Worm (Caenorhabditis elegans) whole organism, L4/young adult: ENCODE measurements around the gene sdz-38.
"Not testable (repeated sequence)": the region's sequence is repeated elsewhere in the genome, so short reads cannot be mapped to it uniquely, and the experiment has no call there.

Experiments used
- W03F9.2 ChIP-seq: fragments of 150-350 bp; optimal IDR thresholded peaks from 2 replicates; lab custom pipeline; 2014; ENCODE audit warnings: missing biosample characterization, missing genetic modification characterization
- dao-5 ChIP-seq: sonication (generic microtip); optimal IDR thresholded peaks from 2 replicates; lab custom pipeline; 2016; ENCODE audit warnings: missing genotype, missing genetic modification characterization, moderate library complexity, missing compliant biosample characterization
- him-1 ChIP-seq: sonication (generic microtip); optimal IDR thresholded peaks from 2 replicates; lab custom pipeline; 2016; ENCODE audit warnings: missing genotype, missing genetic modification reagents, missing genetic modification characterization, missing compliant biosample characterization

sdz-38 gene

DNA sequence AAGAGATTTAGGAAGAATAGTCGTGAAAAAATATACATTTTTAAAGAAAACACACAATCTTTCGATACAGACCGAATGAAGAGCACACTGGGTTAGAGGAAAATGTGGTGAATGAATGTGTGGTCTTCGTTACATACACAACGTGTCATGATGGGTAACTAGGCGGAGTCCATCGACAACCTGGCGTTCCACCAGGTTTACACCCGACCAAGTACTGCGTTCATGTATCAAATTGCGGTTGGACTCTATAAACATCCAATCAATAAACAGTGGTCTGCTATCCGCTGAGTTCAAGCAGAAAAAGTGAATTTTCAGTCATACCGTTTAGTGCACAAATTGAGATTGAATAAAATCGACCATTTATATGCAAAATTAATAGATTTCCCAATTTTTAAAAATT is at the start of gene sdz-38:
TSS of gene sdz-38 (minus strand) at position 101 of the 400 bp plus-strand sequence.
- TF ChIP-seq W03F9.2 (tag; lab: Kevin White, UChicago) (no peak), dao-5 (no peak), him-1 (tag; lab: Kevin White, UChicago) (no peak)

DNA sequence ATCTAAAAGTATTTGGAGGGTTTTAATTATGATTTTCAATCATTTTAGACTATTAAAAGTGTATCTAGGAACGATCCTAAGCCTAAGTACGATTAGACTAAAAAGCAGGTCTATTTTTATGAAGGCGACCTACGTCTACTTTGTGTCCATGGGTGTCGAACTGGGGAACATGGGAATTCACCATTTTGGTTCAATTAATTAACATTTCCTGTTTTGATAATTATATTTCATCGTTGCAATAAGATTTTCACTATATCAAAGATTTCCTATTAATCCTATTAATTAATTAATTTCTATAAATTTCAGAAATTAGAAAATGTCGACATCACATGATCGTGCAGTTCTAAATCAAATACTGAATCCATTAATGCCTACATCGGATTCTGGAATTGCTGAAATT is 48.2 kb upstream of the sdz-38 start, which contains the start of gene ttc-36:
TSS of gene ttc-36 (plus strand) at position 301 of the 400 bp plus-strand sequence.
- no peak for TF ChIP-seq dao-5
- TF ChIP-seq W03F9.2 (tag; lab: Kevin White, UChicago) = no peak
- TF ChIP-seq him-1 (tag; lab: Kevin White, UChicago) = no peak

DNA sequence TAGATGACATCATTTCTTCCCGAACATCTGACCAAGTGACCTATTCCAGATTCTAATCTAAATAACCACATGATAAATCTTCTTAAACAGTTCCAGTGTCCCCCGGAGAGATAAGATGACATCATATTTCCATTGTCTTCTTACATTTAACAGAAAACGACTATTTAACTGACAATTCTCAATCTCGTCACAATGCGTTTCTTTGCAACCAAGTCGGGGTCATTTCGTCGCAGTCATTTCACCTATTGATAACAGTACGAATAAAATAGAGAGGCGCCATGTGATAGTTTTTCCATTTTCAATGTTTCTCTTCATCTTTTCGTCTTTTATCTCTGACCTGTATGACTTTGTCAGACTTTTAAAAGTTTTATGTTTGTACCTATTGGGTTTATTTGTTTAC is 47.4 kb upstream of the sdz-38 start:
- no peak for TF ChIP-seq W03F9.2 (tag; lab: Kevin White, UChicago)

DNA sequence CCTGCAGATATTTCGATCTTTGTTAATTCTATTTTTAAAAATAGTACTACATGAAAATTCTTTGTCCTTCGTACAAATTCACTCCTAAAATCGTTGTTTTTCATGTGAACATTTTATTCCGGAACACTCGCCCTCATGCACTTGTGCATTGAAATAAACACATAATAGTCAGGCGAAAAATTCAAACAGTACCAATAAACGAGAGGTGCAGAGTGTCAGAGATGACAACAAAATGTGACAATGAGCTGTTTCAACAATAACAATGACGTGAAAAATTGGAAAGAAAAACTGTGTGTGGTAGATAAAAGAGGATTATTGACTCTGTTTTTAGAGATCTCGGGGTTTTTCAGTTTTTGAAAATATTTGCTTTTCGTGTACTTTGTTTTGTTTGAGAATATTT is 46.5 kb upstream of the sdz-38 start, which contains the start of gene F52H3.6:
TSS of gene F52H3.6 (minus strand) at position 228 of the 400 bp plus-strand sequence.
- no peak for TF ChIP-seq W03F9.2 (tag; lab: Kevin White, UChicago)
- no peak for TF ChIP-seq dao-5
- TF ChIP-seq him-1 (tag; lab: Kevin White, UChicago) = no peak

DNA sequence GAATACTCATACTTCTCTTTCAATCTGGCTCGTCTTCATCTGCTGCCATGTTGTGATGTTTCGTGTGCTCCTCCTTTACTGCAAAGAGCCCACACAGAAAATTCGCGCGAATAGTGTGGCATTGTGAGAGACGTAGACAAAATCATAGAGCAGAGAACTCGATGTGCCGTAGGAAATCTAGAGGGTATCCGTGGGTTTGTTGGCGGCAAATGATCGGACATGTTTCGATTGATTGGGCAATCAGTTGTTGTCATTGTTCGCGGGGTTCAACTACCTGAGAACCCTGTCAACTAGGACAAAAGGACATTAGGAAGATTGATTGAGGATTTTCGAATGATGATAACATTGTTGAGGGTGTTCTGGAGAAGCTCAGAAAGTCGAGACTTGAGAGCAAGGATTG is 43.4 kb upstream of the sdz-38 start:
- no peak for TF ChIP-seq dao-5
- no peak for TF ChIP-seq him-1 (tag; lab: Kevin White, UChicago)
- no peak for TF ChIP-seq W03F9.2 (tag; lab: Kevin White, UChicago)

DNA sequence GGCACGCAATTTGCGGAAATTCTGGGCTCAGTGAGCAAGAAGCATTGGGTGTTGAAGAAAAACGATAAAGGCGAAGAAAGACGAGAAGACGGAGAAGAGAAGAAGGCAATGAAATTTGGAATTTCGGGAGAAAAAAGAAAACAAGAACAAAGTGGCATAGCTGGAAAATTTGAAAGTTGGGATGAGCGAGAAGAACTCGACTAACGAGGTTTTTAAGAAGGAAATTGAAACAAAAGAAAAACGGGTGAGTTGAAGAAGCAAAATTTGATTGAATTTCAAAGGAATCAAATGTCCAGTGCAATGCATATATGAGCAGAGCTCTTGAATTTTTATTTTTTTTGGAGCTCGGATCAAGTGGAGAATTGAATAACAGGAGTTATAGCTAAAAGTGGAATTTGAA is 40.1 kb upstream of the sdz-38 start:
- TF ChIP-seq him-1 (tag; lab: Kevin White, UChicago) (no peak), dao-5 (no peak), W03F9.2 (tag; lab: Kevin White, UChicago) (no peak)

DNA sequence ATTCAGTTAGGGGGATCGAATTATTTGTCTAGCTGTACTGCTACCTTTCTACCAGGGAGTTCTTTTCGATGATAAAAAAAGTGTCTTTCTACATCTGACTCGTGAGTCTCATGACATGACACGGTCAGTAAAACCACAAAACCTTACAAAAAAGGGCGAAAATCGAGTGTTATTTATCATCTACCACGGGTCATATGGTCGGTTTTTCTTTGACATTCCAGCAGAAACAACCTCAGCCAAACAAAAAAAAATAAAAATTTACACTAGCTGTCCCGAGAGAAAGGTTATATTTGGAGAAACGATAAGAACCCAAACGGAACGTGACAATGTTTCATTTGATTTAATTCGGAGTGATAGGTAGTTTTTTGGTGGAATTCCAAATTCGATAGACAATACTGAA is 38.0 kb upstream of the sdz-38 start:
- TF ChIP-seq him-1 (tag; lab: Kevin White, UChicago) = no peak

DNA sequence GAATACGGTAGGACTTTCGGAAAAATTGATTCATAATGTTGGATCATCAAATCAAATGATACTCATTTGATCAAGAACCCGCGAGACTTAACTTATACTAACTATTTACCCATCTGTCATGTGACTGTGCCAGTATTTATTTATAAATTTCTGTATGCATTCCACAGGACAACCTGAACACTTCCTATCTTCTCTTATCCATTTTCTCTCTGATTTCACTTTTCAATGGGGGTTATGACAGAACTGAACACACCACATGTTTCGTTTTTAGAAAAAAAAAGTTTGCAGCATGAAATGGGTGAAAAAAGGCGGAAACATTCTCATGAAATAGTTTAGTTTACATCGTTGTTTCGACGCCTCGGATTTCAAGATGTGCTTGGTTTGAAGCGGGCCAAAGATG is 35.9 kb upstream of the sdz-38 start:
- TF ChIP-seq W03F9.2 (tag; lab: Kevin White, UChicago) (no peak), dao-5 (no peak), him-1 (tag; lab: Kevin White, UChicago) (no peak)

DNA sequence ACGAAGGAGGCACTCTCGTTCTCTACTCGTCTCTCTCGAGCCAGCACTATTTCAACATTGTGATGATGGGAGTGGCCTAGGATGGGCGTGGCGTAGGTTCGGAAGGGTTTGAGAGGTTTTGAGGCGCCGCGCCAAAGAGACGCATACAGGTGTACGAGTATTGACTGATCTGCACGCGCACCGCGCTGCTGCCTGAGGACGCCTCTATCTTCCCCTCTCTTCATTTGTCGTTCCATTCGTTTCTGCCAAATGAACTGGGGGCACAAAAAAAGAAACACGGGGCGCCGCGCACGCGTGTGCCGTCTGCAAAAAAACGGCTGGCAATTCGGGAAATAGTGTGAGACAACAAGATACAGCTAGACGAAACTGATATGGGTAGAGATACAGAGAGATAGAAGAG is 34.4 kb upstream of the sdz-38 start, which contains the start of gene lec-2:
TSS of gene lec-2 (minus strand) at position 171 of the 400 bp plus-strand sequence.
- TF ChIP-seq dao-5 (no peak), him-1 (tag; lab: Kevin White, UChicago) (no peak), W03F9.2 (tag; lab: Kevin White, UChicago) (no peak)

DNA sequence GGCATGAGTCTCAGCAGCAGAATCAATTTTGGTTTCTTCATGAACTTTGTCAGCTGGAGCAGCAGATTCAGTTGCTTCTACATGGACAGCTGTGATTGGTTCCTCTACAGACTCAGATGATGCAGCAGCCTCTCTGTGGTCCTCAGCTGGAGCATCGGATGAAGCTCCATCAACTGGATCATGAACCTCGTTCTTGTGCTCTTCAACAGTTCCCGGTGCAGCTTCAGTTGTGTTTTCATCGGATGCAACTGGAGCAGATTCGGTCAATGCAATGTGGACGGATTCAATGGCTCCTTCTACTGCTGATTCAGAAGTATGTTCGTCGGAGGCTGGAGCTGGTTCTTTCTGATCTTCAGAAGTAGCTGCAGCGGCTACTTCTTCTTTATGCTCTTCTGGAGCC is 32.7 kb upstream of the sdz-38 start:
- TF ChIP-seq W03F9.2 (tag; lab: Kevin White, UChicago) (no peak), him-1 (tag; lab: Kevin White, UChicago) (no peak), dao-5 (no peak)

DNA sequence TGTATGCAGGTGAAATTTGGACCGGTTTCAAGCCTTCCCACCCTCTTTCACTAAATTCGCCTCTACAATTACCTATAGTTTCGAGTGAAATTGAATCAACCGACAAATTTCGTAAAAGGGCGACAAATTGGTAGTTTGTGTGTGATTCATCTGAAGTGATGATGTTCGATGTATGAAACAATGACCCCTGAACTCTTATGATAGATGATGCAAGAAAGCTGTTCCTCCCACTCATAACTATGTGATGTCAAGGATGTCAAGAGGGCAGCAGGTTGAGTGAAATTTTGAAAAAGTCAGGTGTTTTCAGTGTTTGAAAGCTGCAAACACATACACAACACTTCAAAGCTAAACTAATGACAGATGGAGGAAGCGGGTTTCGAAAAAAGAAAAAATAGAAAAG is 30.8 kb upstream of the sdz-38 start:
- TF ChIP-seq dao-5 = no peak
- no peak for TF ChIP-seq W03F9.2 (tag; lab: Kevin White, UChicago)
- TF ChIP-seq him-1 (tag; lab: Kevin White, UChicago) = no peak

DNA sequence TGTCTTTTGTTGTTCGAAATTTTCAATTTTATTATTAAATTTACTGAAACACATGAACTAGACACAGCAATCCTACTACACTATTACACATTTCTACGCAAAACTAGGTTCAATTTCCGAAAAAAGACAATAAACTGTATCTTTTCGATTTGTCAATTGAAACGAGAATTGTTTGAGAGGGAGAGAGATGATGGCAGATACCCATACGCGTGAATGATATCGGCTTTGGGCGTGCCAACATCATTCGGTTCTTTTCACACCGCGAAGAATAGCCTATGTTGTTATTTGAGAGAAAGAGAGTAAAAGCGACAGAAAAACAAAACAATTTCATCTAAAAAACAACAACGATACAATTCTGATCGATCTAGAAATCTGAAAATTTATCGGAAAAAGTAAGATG is 30.1 kb upstream of the sdz-38 start:
- no peak for TF ChIP-seq W03F9.2 (tag; lab: Kevin White, UChicago)
- TF ChIP-seq dao-5 = no peak
- TF ChIP-seq him-1 (tag; lab: Kevin White, UChicago) = no peak

DNA sequence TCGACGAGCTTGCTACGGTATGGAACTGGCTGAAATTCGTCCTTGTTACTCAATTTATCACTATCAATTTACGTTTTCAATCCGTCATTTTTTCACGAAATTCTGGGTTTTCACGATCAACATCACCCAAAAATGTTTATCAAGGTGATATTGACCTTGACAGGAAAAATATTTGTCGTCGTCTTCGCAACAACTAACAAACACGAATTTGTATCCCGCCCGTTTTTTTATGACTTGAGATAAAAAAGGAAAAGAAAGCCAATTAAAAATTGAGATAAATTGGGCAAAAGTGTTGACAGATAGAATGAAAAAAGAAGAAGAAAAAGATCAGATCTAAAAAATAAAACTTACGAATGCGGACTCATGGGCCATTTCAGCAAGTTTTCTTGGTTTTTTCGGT is 29.3 kb upstream of the sdz-38 start:
- no peak for TF ChIP-seq him-1 (tag; lab: Kevin White, UChicago)
- TF ChIP-seq dao-5 = no peak
- TF ChIP-seq W03F9.2 (tag; lab: Kevin White, UChicago) = no peak

DNA sequence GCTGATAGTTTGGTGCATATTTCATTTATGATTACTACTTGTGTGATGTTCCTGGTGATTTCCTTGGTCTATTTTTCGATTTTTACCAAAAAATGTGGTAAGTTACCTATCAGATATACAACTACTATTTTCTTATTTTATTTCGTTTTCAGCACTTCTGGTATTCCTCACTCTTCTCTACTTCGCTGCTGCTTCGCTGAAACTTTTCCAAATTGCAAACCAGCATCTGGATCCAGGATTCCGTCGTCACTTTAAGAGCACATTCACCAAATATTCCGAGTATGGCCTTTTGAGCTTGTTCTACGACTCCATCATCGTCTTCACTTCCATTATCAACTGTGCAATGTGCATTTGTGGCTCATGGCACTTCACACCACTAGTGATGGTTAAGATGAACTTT is 26.9 kb upstream of the sdz-38 start:
- TF ChIP-seq dao-5 = no peak

DNA sequence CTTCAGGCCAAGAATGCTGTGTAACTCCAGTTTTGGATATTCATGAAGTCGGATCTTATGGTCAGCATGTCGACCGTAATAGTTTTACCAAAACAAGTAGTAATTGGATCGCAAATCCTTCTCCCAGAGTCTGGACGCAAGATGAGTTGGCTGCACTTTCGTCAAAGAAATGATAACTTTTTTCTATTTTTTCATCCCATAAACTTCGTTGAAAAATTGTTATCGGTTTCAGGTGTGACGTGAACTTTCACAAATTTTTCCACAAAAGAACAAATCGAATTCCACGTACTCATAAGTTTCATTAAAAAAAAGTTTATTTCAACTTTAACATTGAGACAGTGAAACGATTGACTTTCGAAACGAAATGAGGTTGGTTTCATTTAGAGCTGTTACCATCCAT is 26.3 kb upstream of the sdz-38 start, which contains the start of gene ZK892.5:
TSS of gene ZK892.5 (plus strand) at position 301 of the 400 bp plus-strand sequence.
- TF ChIP-seq him-1 (tag; lab: Kevin White, UChicago) (no peak), dao-5 (no peak), W03F9.2 (tag; lab: Kevin White, UChicago) (no peak)

DNA sequence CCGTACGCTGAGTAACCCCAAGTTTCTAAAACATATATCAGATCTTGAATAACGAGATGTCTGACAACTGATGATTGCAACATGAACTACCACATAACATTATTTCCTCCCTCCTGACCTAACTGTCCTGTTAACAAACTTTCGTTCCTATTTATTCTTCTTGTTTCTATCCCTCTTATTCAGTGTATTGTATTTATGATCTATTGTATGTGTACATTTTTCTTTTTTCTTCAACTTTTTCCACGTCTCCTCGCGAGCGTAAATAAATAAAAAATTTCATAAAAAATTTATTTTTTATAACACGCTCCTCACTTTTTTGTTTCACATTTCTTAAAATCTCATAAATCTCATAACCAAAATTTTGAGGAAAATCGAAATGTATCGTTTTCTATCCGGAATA is 24.6 kb upstream of the sdz-38 start, which contains the start of gene ZK892.4:
TSS of gene ZK892.4 (plus strand) at position 301 of the 400 bp plus-strand sequence.
- not testable (repeated sequence) for TF ChIP-seq dao-5; him-1 (tag; lab: Kevin White, UChicago); W03F9.2 (tag; lab: Kevin White, UChicago)
